Worm (Caenorhabditis elegans) whole organism, young adult: ENCODE data around the gene srh-215.

ENCODE experiments used
- B0336.3 ChIP-seq: fragments of 200-800 bp; sonication (Bioruptor generic); IDR thresholded peaks from 2 replicates; pipeline ENCODE4 v1.3.6; 2022; ENCODE audit warnings: missing genetic modification characterization, missing compliant biosample characterization
- D2030.7 ChIP-seq: fragments of 200-800 bp; sonication (Bioruptor generic); IDR thresholded peaks from 2 replicates; pipeline ENCODE4 v1.3.6; 2022; ENCODE audit warnings: missing genetic modification reagents, missing genetic modification characterization, missing compliant biosample characterization
- F10E7.11 ChIP-seq: sonication (generic microtip); optimal IDR thresholded peaks from 2 replicates; lab custom pipeline; 2017; ENCODE audit warnings: mild to moderate bottlenecking, missing genetic modification characterization, moderate library complexity, missing compliant biosample characterization
- F33H1.4 ChIP-seq: fragments of 200-800 bp; sonication (Bioruptor generic); IDR thresholded peaks from 2 replicates; pipeline ENCODE4 v1.3.6; 2022; ENCODE audit warnings: missing genetic modification reagents, missing genetic modification characterization, missing compliant biosample characterization
- F49E8.2 ChIP-seq: sonication (generic microtip); optimal IDR thresholded peaks from 3 replicates; lab custom pipeline; 2017; ENCODE audit warnings: missing genetic modification characterization, mild to moderate bottlenecking, missing compliant biosample characterization, antibody characterized with exemption, moderate library complexity; ENCODE audit not compliant: insufficient read depth
- K11D2.4 ChIP-seq: fragments of 200-800 bp; sonication (Bioruptor generic); IDR thresholded peaks from 2 replicates; pipeline ENCODE4 v1.3.6; 2022; ENCODE audit warnings: missing genetic modification reagents, missing genetic modification characterization, missing compliant biosample characterization
- Y53G8AR.9 ChIP-seq: fragments of 200-800 bp; sonication (Bioruptor generic); conservative IDR thresholded peaks from 2 replicates; pipeline ENCODE4 v1.3.6; 2022; ENCODE audit warnings: missing genetic modification reagents, missing genetic modification characterization, missing compliant biosample characterization
- Y67H2A.10 ChIP-seq: fragments of 200-800 bp; sonication (Bioruptor generic); conservative IDR thresholded peaks from 2 replicates; pipeline ENCODE4 v1.3.6; 2022; ENCODE audit warnings: missing genetic modification reagents, missing genetic modification characterization, missing compliant biosample characterization
- Y79H2A.3 ChIP-seq: fragments of 200-800 bp; sonication (Bioruptor generic); conservative IDR thresholded peaks from 2 replicates; pipeline ENCODE4 v1.3.6; 2022; ENCODE audit warnings: missing genetic modification reagents, missing genetic modification characterization, missing compliant biosample characterization
- ZK185.1 ChIP-seq: sonication (generic microtip); optimal IDR thresholded peaks from 2 replicates; lab custom pipeline; 2016; ENCODE audit warnings: mild to moderate bottlenecking, missing genetic modification characterization, missing compliant biosample characterization; ENCODE audit not compliant: poor library complexity, severe bottlenecking
- attf-5 ChIP-seq: fragments of 200-800 bp; sonication (Bioruptor generic); optimal IDR thresholded peaks from 2 replicates; lab custom pipeline; 2018; ENCODE audit warnings: mild to moderate bottlenecking, missing genetic modification characterization, missing compliant biosample characterization
- bed-1 ChIP-seq: fragments of 200-800 bp; sonication (Bioruptor generic); IDR thresholded peaks from 2 replicates; pipeline ENCODE4 v1.3.6; 2022; ENCODE audit warnings: missing genetic modification reagents, missing genetic modification characterization, missing compliant biosample characterization
- ccch-3 ChIP-seq: fragments of 200-800 bp; sonication (Bioruptor generic); optimal IDR thresholded peaks from 2 replicates; lab custom pipeline; 2018; ENCODE audit warnings: mild to moderate bottlenecking, missing genetic modification characterization, missing compliant biosample characterization
- cebp-1 ChIP-seq, 2 experiments: fragments of 200-800 bp in 1 of 2; sonication (Bioruptor generic) in 1 of 2; sonication (generic microtip) in 1 of 2; IDR thresholded peaks in 1 of 2; optimal IDR thresholded peaks in 1 of 2; 2 replicates each; pipeline versions ENCODE4 v1.3.6 to Lab custom; 2017 to 2022; ENCODE audit warnings: missing compliant biosample characterization in 2 of 2, missing genetic modification characterization in 2 of 2, mild to moderate bottlenecking in 1 of 2, missing genetic modification reagents in 1 of 2, moderate library complexity in 1 of 2
- ceh-100 ChIP-seq: fragments of 200-800 bp; sonication (Bioruptor generic); IDR thresholded peaks from 2 replicates; pipeline ENCODE4 v1.3.6; 2022; ENCODE audit warnings: missing genetic modification reagents, missing genetic modification characterization, missing compliant biosample characterization
- ceh-40 ChIP-seq: fragments of 200-800 bp; sonication (Bioruptor generic); IDR thresholded peaks from 2 replicates; pipeline ENCODE4 v1.3.6; 2022; ENCODE audit warnings: missing genetic modification characterization, missing compliant biosample characterization
- ceh-79 ChIP-seq: sonication (generic microtip); optimal IDR thresholded peaks from 2 replicates; lab custom pipeline; 2017; ENCODE audit warnings: mild to moderate bottlenecking, missing genetic modification characterization, missing compliant biosample characterization
- ceh-91 ChIP-seq: fragments of 200-800 bp; sonication (Bioruptor generic); IDR thresholded peaks from 2 replicates; pipeline ENCODE4 v1.3.6; 2022; ENCODE audit warnings: missing genetic modification reagents, missing genetic modification characterization, missing compliant biosample characterization
- dox-1 ChIP-seq: fragments of 200-800 bp; sonication (Bioruptor generic); IDR thresholded peaks from 2 replicates; pipeline ENCODE4 v1.3.6; 2022; ENCODE audit warnings: missing genetic modification reagents, missing genetic modification characterization, missing compliant biosample characterization
- dpl-1 ChIP-seq: fragments of 150-350 bp; optimal IDR thresholded peaks from 2 replicates; lab custom pipeline; 2014; ENCODE audit warnings: missing biosample characterization, missing genetic modification reagents, missing genetic modification characterization
- efl-1 ChIP-seq: fragments of 150-350 bp; optimal IDR thresholded peaks from 2 replicates; lab custom pipeline; 2014; ENCODE audit warnings: missing biosample characterization, missing genetic modification reagents, missing genetic modification characterization
- egl-44 ChIP-seq: fragments of 200-800 bp; sonication (Bioruptor generic); IDR thresholded peaks from 2 replicates; pipeline ENCODE4 v1.3.6; 2022; ENCODE audit warnings: missing genetic modification reagents, missing genetic modification characterization, missing compliant biosample characterization
- egrh-3 ChIP-seq: fragments of 200-800 bp; sonication (Bioruptor generic); IDR thresholded peaks from 2 replicates; pipeline ENCODE4 v1.3.6; 2022; ENCODE audit warnings: missing genetic modification reagents, missing genetic modification characterization, missing compliant biosample characterization
- ekl-4 ChIP-seq: fragments of 200-800 bp; sonication (Bioruptor generic); IDR thresholded peaks from 2 replicates; pipeline ENCODE4 v1.3.6; 2022; ENCODE audit warnings: missing genetic modification reagents, missing genetic modification characterization, missing compliant biosample characterization
- fkh-3 ChIP-seq: sonication (generic microtip); optimal IDR thresholded peaks from 2 replicates; lab custom pipeline; 2016; ENCODE audit warnings: mild to moderate bottlenecking, missing genetic modification characterization, missing compliant biosample characterization
- hmg-1.2 ChIP-seq: fragments of 200-800 bp; sonication (Bioruptor generic); IDR thresholded peaks from 2 replicates; pipeline ENCODE4 v1.3.6; 2022; ENCODE audit warnings: missing genetic modification reagents, missing genetic modification characterization, missing compliant biosample characterization
- hmg-20 ChIP-seq: fragments of 200-800 bp; sonication (Bioruptor generic); IDR thresholded peaks from 2 replicates; pipeline ENCODE4 v1.3.6; 2022; ENCODE audit warnings: missing genetic modification reagents, missing genetic modification characterization, missing compliant biosample characterization
- let-526 ChIP-seq: fragments of 200-800 bp; sonication (Bioruptor generic); IDR thresholded peaks from 2 replicates; pipeline ENCODE4 v1.3.6; 2022; ENCODE audit warnings: missing genetic modification reagents, missing genetic modification characterization, missing compliant biosample characterization
- lin-40 ChIP-seq: sonication (generic microtip); optimal IDR thresholded peaks from 2 replicates; lab custom pipeline; 2016; ENCODE audit warnings: missing genetic modification characterization, mild to moderate bottlenecking, missing compliant biosample characterization, missing genotype, missing genetic modification reagents
- lir-1 ChIP-seq: fragments of 200-800 bp; sonication (Bioruptor generic); conservative IDR thresholded peaks from 2 replicates; pipeline ENCODE4 v1.3.6; 2022; ENCODE audit warnings: missing genetic modification reagents, missing genetic modification characterization, missing compliant biosample characterization
- lsl-1 ChIP-seq: fragments of 200-800 bp; sonication (Bioruptor generic); optimal IDR thresholded peaks from 2 replicates; lab custom pipeline; 2018; ENCODE audit warnings: mild to moderate bottlenecking, missing genetic modification characterization, moderate library complexity, missing compliant biosample characterization
- madf-10 ChIP-seq: sonication (generic microtip); optimal IDR thresholded peaks from 2 replicates; lab custom pipeline; 2016; ENCODE audit warnings: mild to moderate bottlenecking, missing genetic modification characterization, missing compliant biosample characterization
- madf-3 ChIP-seq: fragments of 200-800 bp; sonication (Bioruptor generic); IDR thresholded peaks from 2 replicates; pipeline ENCODE4 v1.3.6; 2022; ENCODE audit warnings: missing genetic modification reagents, missing genetic modification characterization, missing compliant biosample characterization
- madf-8 ChIP-seq: fragments of 200-800 bp; sonication (Bioruptor generic); conservative IDR thresholded peaks from 2 replicates; pipeline ENCODE4 v1.3.6; 2022; ENCODE audit warnings: missing genetic modification reagents, missing genetic modification characterization, missing compliant biosample characterization
- mel-28 ChIP-seq: sonication (generic microtip); optimal IDR thresholded peaks from 2 replicates; lab custom pipeline; 2016; ENCODE audit warnings: borderline replicate concordance, mild to moderate bottlenecking, missing genetic modification characterization, missing compliant biosample characterization
- nfyb-1 ChIP-seq: fragments of 200-800 bp; sonication (Bioruptor generic); IDR thresholded peaks from 2 replicates; pipeline ENCODE4 v1.3.6; 2022; ENCODE audit warnings: missing genetic modification reagents, missing genetic modification characterization, missing compliant biosample characterization
- nhr-179 ChIP-seq: sonication (generic microtip); optimal IDR thresholded peaks from 2 replicates; lab custom pipeline; 2016; ENCODE audit warnings: mild to moderate bottlenecking, missing genetic modification characterization, missing compliant biosample characterization
- pbrm-1 ChIP-seq: fragments of 200-800 bp; sonication (Bioruptor generic); IDR thresholded peaks from 2 replicates; pipeline ENCODE4 v1.3.6; 2022; ENCODE audit warnings: missing genetic modification reagents, missing genetic modification characterization, missing compliant biosample characterization
- repo-1 ChIP-seq: sonication (generic microtip); optimal IDR thresholded peaks from 2 replicates; lab custom pipeline; 2017; ENCODE audit warnings: mild to moderate bottlenecking, missing genetic modification characterization, missing compliant biosample characterization
- rpc-1 ChIP-seq, 2 experiments: fragments of 150-350 bp in 1 of 2; sonication (generic microtip) in 1 of 2; optimal IDR thresholded peaks; 2 replicates each; lab custom pipeline; 2014 to 2018; ENCODE audit warnings: missing biosample characterization in 1 of 2, missing genetic modification characterization in 1 of 2, missing genetic modification reagents in 1 of 2, missing genotype in 1 of 2
- snpc-3.4 ChIP-seq: sonication (generic microtip); optimal IDR thresholded peaks from 2 replicates; lab custom pipeline; 2017; ENCODE audit warnings: missing genetic modification characterization, mild to moderate bottlenecking, missing compliant biosample characterization, antibody characterized with exemption, moderate library complexity, missing genotype, missing genetic modification reagents
- tbp1 ChIP-seq: fragments of 200-800 bp; sonication (Bioruptor generic); optimal IDR thresholded peaks from 2 replicates; lab custom pipeline; 2018; ENCODE audit warnings: mild to moderate bottlenecking, missing genetic modification characterization, missing compliant biosample characterization
- tlf-1 ChIP-seq: fragments of 200-800 bp; sonication (Bioruptor generic); optimal IDR thresholded peaks from 2 replicates; lab custom pipeline; 2018; ENCODE audit warnings: mild to moderate bottlenecking, missing genetic modification characterization, missing compliant biosample characterization
- unc-130 ChIP-seq: sonication (generic microtip); optimal IDR thresholded peaks from 2 replicates; lab custom pipeline; 2016; ENCODE audit warnings: missing genetic modification reagents, missing genetic modification characterization, missing compliant biosample characterization
- ztf-18 ChIP-seq: sonication (generic microtip); optimal IDR thresholded peaks from 2 replicates; lab custom pipeline; 2016; ENCODE audit warnings: missing genotype, mild to moderate bottlenecking, missing genetic modification characterization, missing compliant biosample characterization
- ztf-22 ChIP-seq: fragments of 200-800 bp; sonication (Bioruptor generic); optimal IDR thresholded peaks from 2 replicates; lab custom pipeline; 2018; ENCODE audit warnings: mild to moderate bottlenecking, missing genetic modification characterization, moderate library complexity, missing compliant biosample characterization

srh-215 gene

DNA sequence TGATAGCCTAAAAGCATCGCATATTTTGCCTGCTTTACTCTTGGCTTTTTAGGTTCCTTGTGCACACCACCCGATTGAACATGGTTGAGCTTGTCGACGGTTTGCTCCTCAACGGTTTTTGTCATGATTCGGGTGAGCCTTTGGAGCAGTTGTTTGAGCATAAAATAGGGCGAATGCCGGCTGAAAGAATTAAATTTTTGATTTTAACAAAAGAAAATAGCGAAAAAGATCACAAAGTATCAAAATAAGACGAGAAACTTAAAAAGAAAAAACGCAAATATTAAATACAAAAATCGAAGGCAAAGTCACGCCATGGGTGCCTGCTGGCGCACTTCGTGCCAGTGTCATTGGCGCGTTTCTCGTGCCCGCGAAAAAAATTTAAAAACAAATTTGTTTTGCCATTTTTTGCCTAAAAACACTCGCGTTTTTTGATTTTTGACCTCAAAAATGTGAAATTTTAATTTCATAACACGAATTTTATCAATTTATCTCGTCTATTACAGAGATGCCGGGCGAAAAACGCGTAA, 36.9 kb downstream of the srh-215 start, which contains the start of the genes ctps-1 and pus-1:
Gene ctps-1 (plus strand): TSS at position 51 of the 527 bp plus-strand sequence.
Gene pus-1 (minus strand): TSS at position 125 of the 527 bp plus-strand sequence.
- TF ChIP-seq mel-28 (no peak), lsl-1 (GFP tag; lab: Kevin White, UChicago) (peak; percentile 68), snpc-3.4 (tag; lab: Kevin White, UChicago) (peak; percentile 72), ceh-100 (GFP tag; lab: Robert Waterston, UW) (0 out of 2 replicates have a peak, but pooled peaks have one; percentile 21), nfyb-1 (0 out of 2 replicates have a peak, but pooled peaks have one; percentile 40), egl-44 (GFP tag; lab: Robert Waterston, UW) (no peak), F49E8.2 (tag; lab: Kevin White, UChicago) (peak; percentile 38), hmg-20 (GFP tag; lab: Robert Waterston, UW) (peak; percentile 45; the same call in 1 of the 2 replicates), rpc-1 (optimal IDR thresholded peaks at IDR 0.05; lab: Kevin White, UChicago) (no peak), rpc-1 (tag; optimal IDR thresholded peaks at IDR 0.05; lab: Kevin White, UChicago) (no peak), hmg-1.2 (GFP tag; lab: Robert Waterston, UW) (peak; percentile 23; the same call in 1 of the 2 replicates), ZK185.1 (tag; lab: Kevin White, UChicago) (no peak), F33H1.4 (GFP tag; lab: Robert Waterston, UW) (peak; percentile 68), madf-10 (tag; lab: Kevin White, UChicago) (no peak), ztf-18 (peak; percentile 95), madf-8 (GFP tag; lab: Robert Waterston, UW) (peak; percentile 71), Y79H2A.3 (GFP tag; lab: Robert Waterston, UW) (no peak), unc-130 (GFP tag; lab: Kevin White, UChicago) (peak; percentile 25), cebp-1 (GFP tag; IDR thresholded peaks at IDR 0.05; lab: Robert Waterston, UW) (no peak), cebp-1 (tag; optimal IDR thresholded peaks at IDR 0.05; lab: Kevin White, UChicago) (peak; percentile 72), ztf-22 (no peak), ccch-3 (GFP tag; lab: Kevin White, UChicago) (no peak), bed-1 (GFP tag; lab: Robert Waterston, UW) (no peak), Y67H2A.10 (GFP tag; lab: Robert Waterston, UW) (no peak), let-526 (GFP tag; lab: Robert Waterston, UW) (no peak), madf-3 (GFP tag; lab: Robert Waterston, UW) (0 out of 2 replicates have a peak, but pooled peaks have one; percentile 56), repo-1 (tag; lab: Kevin White, UChicago) (peak; percentile 9), tbp1 (GFP tag; lab: Kevin White, UChicago) (peak; percentile 39), B0336.3 (GFP tag; lab: Robert Waterston, UW) (peak; percentile 61), pbrm-1 (GFP tag; lab: Robert Waterston, UW) (peak; percentile 80; the same call in 1 of the 2 replicates), ceh-40 (GFP tag; lab: Robert Waterston, UW) (no peak), ceh-79 (tag; lab: Kevin White, UChicago) (no peak), efl-1 (peak; percentile 80), lin-40 (tag; lab: Kevin White, UChicago) (peak; percentile 69), tlf-1 (peak; percentile 16), nhr-179 (tag; lab: Kevin White, UChicago) (no peak), D2030.7 (peak; percentile 72), Y53G8AR.9 (GFP tag; lab: Robert Waterston, UW) (0 out of 2 replicates have a peak, but pooled peaks have one; percentile 66), dpl-1 (GFP tag; lab: Kevin White, UChicago) (peak; percentile 57), lir-1 (GFP tag; lab: Robert Waterston, UW) (0 out of 2 replicates have a peak, but pooled peaks have one; percentile 41), K11D2.4 (GFP tag; lab: Robert Waterston, UW) (0 out of 2 replicates have a peak, but pooled peaks have one; percentile 22), fkh-3 (no peak), dox-1 (GFP tag; lab: Robert Waterston, UW) (peak; percentile 70), ekl-4 (GFP tag; lab: Robert Waterston, UW) (peak; percentile 44; the same call in 1 of the 2 replicates), egrh-3 (GFP tag; lab: Robert Waterston, UW) (no peak), ceh-91 (no peak), F10E7.11 (tag; lab: Kevin White, UChicago) (no peak), attf-5 (GFP tag; lab: Kevin White, UChicago) (peak; percentile 8)
